Fruit fly (Drosophila melanogaster) whole organism, embryonic: Measurements from ENCODE around the gene CG31638.

ENCODE experiments used
- C15 ChIP-seq: fragments of 200-800 bp; sonication (Bioruptor generic); IDR thresholded peaks from 3 replicates; pipeline ENCODE4 v1.3.6; 2022; ENCODE audit warnings: missing biosample characterization, missing genetic modification characterization
- CG10209 ChIP-seq: fragments of 200-800 bp; sonication (Bioruptor generic); optimal IDR thresholded peaks from 3 replicates; lab custom pipeline; 2017; ENCODE audit warnings: missing biosample characterization, mild to moderate bottlenecking, missing genetic modification characterization, missing genetic modification reagents
- CG10462 ChIP-seq: fragments of 200-800 bp; sonication (Bioruptor generic); optimal IDR thresholded peaks from 2 replicates; lab custom pipeline; 2016; ENCODE audit warnings: missing biosample characterization, missing genetic modification characterization
- CG10959 ChIP-seq: fragments of 200-800 bp; sonication (Bioruptor generic); IDR thresholded peaks from 2 replicates; pipeline ENCODE4 v1.3.6; 2022; ENCODE audit warnings: missing biosample characterization, missing genetic modification characterization
- CG13894 ChIP-seq: fragments of 200-800 bp; sonication (Bioruptor generic); optimal IDR thresholded peaks from 3 replicates; lab custom pipeline; 2018; ENCODE audit warnings: missing biosample characterization, mild to moderate bottlenecking, missing genetic modification characterization, moderate library complexity
- CG14014 ChIP-seq: fragments of 200-800 bp; sonication (Bioruptor generic); IDR thresholded peaks from 2 replicates; pipeline ENCODE4 v1.3.6; 2022; ENCODE audit warnings: missing biosample characterization, missing genetic modification characterization
- CG14710 ChIP-seq: fragments of 200-800 bp; sonication (Bioruptor generic); optimal IDR thresholded peaks from 3 replicates; lab custom pipeline; 2019; ENCODE audit warnings: missing biosample characterization, mild to moderate bottlenecking, missing genetic modification characterization, moderate library complexity
- CG15011 ChIP-seq: fragments of 200-800 bp; sonication (Bioruptor generic); optimal IDR thresholded peaks from 3 replicates; lab custom pipeline; 2018; ENCODE audit warnings: missing biosample characterization, mild to moderate bottlenecking, missing genetic modification characterization
- CG1602 ChIP-seq: fragments of 200-800 bp; sonication (Bioruptor generic); optimal IDR thresholded peaks from 3 replicates; lab custom pipeline; 2016; ENCODE audit warnings: missing biosample characterization, missing genetic modification characterization
- CG17568 ChIP-seq: fragments of 200-800 bp; sonication (Bioruptor generic); optimal IDR thresholded peaks from 2 replicates; lab custom pipeline; 2018; ENCODE audit warnings: missing biosample characterization, mild to moderate bottlenecking, missing genetic modification characterization, moderate library complexity
- CG17612 ChIP-seq: fragments of 200-800 bp; sonication (Bioruptor generic); IDR thresholded peaks from 2 replicates; pipeline ENCODE4 v1.3.6; 2022; ENCODE audit warnings: missing biosample characterization, missing genetic modification characterization
- CG17912 ChIP-seq: fragments of 200-800 bp; sonication (Bioruptor generic); optimal IDR thresholded peaks from 2 replicates; lab custom pipeline; 2018; ENCODE audit warnings: missing biosample characterization, mild to moderate bottlenecking, missing genetic modification characterization
- CG18262 ChIP-seq: fragments of 200-800 bp; optimal IDR thresholded peaks from 3 replicates; lab custom pipeline; 2019; ENCODE audit warnings: missing biosample characterization, mild to moderate bottlenecking, missing genetic modification characterization, moderate library complexity
- CG2712 ChIP-seq: fragments of 200-800 bp; optimal IDR thresholded peaks from 3 replicates; lab custom pipeline; 2019; ENCODE audit warnings: missing biosample characterization, mild to moderate bottlenecking, missing genetic modification characterization, moderate library complexity
- CG33213 ChIP-seq: fragments of 200-800 bp; sonication (Bioruptor generic); optimal IDR thresholded peaks from 3 replicates; lab custom pipeline; 2016; ENCODE audit warnings: missing biosample characterization, missing genetic modification characterization
- CG34422 ChIP-seq: fragments of 200-800 bp; sonication (Bioruptor generic); IDR thresholded peaks from 3 replicates; pipeline ENCODE4 v1.3.6; 2022; ENCODE audit warnings: missing biosample characterization, missing genetic modification characterization
- CG3847 ChIP-seq: fragments of 200-800 bp; sonication (Bioruptor generic); IDR thresholded peaks from 2 replicates; pipeline ENCODE4 v1.3.6; 2022; ENCODE audit warnings: missing biosample characterization, missing genetic modification characterization
- CG42726 ChIP-seq: fragments of 200-800 bp; sonication (Bioruptor generic); IDR thresholded peaks from 2 replicates; pipeline ENCODE4 v1.3.6; 2022; ENCODE audit warnings: missing biosample characterization, missing genetic modification characterization; ENCODE audit not compliant: partially characterized antibody
- CG5180 ChIP-seq: fragments of 200-800 bp; sonication (Bioruptor generic); optimal IDR thresholded peaks from 3 replicates; lab custom pipeline; 2017; ENCODE audit warnings: missing biosample characterization, missing genetic modification characterization, mild to moderate bottlenecking, moderate library complexity, missing genetic modification reagents
- CG5953 ChIP-seq: fragments of 200-800 bp; sonication (Bioruptor generic); IDR thresholded peaks from 2 replicates; pipeline ENCODE4 v1.3.6; 2022; ENCODE audit warnings: missing biosample characterization, missing genetic modification characterization
- H15 ChIP-seq: fragments of 200-800 bp; sonication (Bioruptor generic); IDR thresholded peaks from 3 replicates; pipeline ENCODE4 v1.3.6; 2022; ENCODE audit warnings: missing biosample characterization, missing genetic modification characterization
- HLH4C ChIP-seq: fragments of 200-800 bp; sonication (Bioruptor generic); IDR thresholded peaks from 3 replicates; pipeline ENCODE4 v1.3.6; 2022; ENCODE audit warnings: missing biosample characterization, missing genetic modification characterization; ENCODE audit not compliant: partially characterized antibody
- Lpt ChIP-seq: fragments of >200 bp; optimal IDR thresholded peaks from 2 replicates; lab custom pipeline; 2018; ENCODE audit warnings: missing biosample characterization, missing genetic modification characterization
- Mrtf ChIP-seq: fragments of 200-800 bp; sonication (Bioruptor generic); IDR thresholded peaks from 3 replicates; pipeline ENCODE4 v1.3.6; 2022; ENCODE audit warnings: missing biosample characterization, missing genetic modification characterization
- Pdp1 ChIP-seq, 2 experiments: fragments of 200-800 bp; sonication (Bioruptor generic); optimal IDR thresholded peaks; 3 replicates each; lab custom pipeline; 2016; ENCODE audit warnings: missing biosample characterization in 2 of 2, missing genetic modification characterization in 2 of 2, mild to moderate bottlenecking in 1 of 2, moderate library complexity in 1 of 2
- Sin3A ChIP-seq: fragments of >200 bp; optimal IDR thresholded peaks from 2 replicates; lab custom pipeline; 2018
- Sox102F ChIP-seq: fragments of 200-800 bp; sonication (Bioruptor generic); optimal IDR thresholded peaks from 2 replicates; lab custom pipeline; 2018; ENCODE audit warnings: missing biosample characterization, mild to moderate bottlenecking, missing genetic modification characterization, moderate library complexity
- Usf ChIP-seq: fragments of 200-800 bp; sonication (Bioruptor generic); optimal IDR thresholded peaks from 2 replicates; lab custom pipeline; 2017; ENCODE audit warnings: missing genotype, missing biosample characterization, missing genetic modification characterization
- cwo ChIP-seq: fragments of 200-800 bp; sonication (Bioruptor generic); optimal IDR thresholded peaks from 3 replicates; lab custom pipeline; 2017; ENCODE audit warnings: missing biosample characterization, missing genetic modification characterization, mild to moderate bottlenecking, moderate library complexity, missing genetic modification reagents
- gcm ChIP-seq: fragments of 200-800 bp; sonication (Bioruptor generic); optimal IDR thresholded peaks from 2 replicates; lab custom pipeline; 2019; ENCODE audit warnings: missing biosample characterization, mild to moderate bottlenecking, missing genetic modification characterization, moderate library complexity
- gsb ChIP-seq: fragments of 200-800 bp; sonication (Bioruptor generic); IDR thresholded peaks from 2 replicates; pipeline ENCODE4 v1.3.6; 2022; ENCODE audit warnings: missing biosample characterization, missing genetic modification characterization
- hbn ChIP-seq: fragments of 200-800 bp; sonication (Bioruptor generic); IDR thresholded peaks from 2 replicates; pipeline ENCODE4 v1.3.6; 2022; ENCODE audit warnings: missing biosample characterization, missing genetic modification characterization; ENCODE audit not compliant: partially characterized antibody
- ind ChIP-seq: fragments of 200-800 bp; sonication (Bioruptor generic); optimal IDR thresholded peaks from 3 replicates; lab custom pipeline; 2016; ENCODE audit warnings: missing biosample characterization, missing genetic modification characterization
- ken ChIP-seq: fragments of 200-800 bp; sonication (Bioruptor generic); IDR thresholded peaks from 3 replicates; pipeline ENCODE4 v1.3.6; 2022; ENCODE audit warnings: missing biosample characterization, missing genetic modification characterization
- mam ChIP-seq: fragments of 200-800 bp; sonication (Bioruptor generic); optimal IDR thresholded peaks from 3 replicates; lab custom pipeline; 2016; ENCODE audit warnings: missing biosample characterization, missing genetic modification characterization
- mirr ChIP-seq: fragments of 200-800 bp; sonication (Bioruptor generic); optimal IDR thresholded peaks from 3 replicates; lab custom pipeline; 2018; ENCODE audit warnings: missing biosample characterization, mild to moderate bottlenecking, missing genetic modification characterization
- nerfin-2 ChIP-seq: fragments of 200-800 bp; sonication (Bioruptor generic); IDR thresholded peaks from 2 replicates; pipeline ENCODE4 v1.3.6; 2022; ENCODE audit warnings: missing biosample characterization, missing genetic modification characterization; ENCODE audit not compliant: partially characterized antibody
- oc ChIP-seq: fragments of 200-800 bp; sonication (Bioruptor generic); optimal IDR thresholded peaks from 2 replicates; lab custom pipeline; 2018; ENCODE audit warnings: missing biosample characterization, mild to moderate bottlenecking, missing genetic modification characterization, moderate library complexity
- org-1 ChIP-seq: fragments of 200-800 bp; sonication (Bioruptor generic); optimal IDR thresholded peaks from 2 replicates; lab custom pipeline; 2017; ENCODE audit warnings: missing biosample characterization, missing genetic modification characterization
- psq ChIP-seq: fragments of 200-800 bp; sonication (Bioruptor generic); optimal IDR thresholded peaks from 2 replicates; lab custom pipeline; 2017; ENCODE audit warnings: missing biosample characterization, missing genetic modification characterization
- sd ChIP-seq: fragments of 200-800 bp; sonication (Bioruptor generic); optimal IDR thresholded peaks from 3 replicates; lab custom pipeline; 2018; ENCODE audit warnings: missing biosample characterization, mild to moderate bottlenecking, missing genetic modification characterization, moderate library complexity
- sens ChIP-seq: fragments of 200-800 bp; sonication (Bioruptor generic); peaks from one replicate; lab custom pipeline; 2016; ENCODE audit warnings: missing biosample characterization, missing genetic modification characterization
- sim ChIP-seq: fragments of 200-800 bp; sonication (Bioruptor generic); IDR thresholded peaks from 2 replicates; pipeline ENCODE4 v1.3.6; 2022; ENCODE audit warnings: missing biosample characterization, missing genetic modification characterization
- sima ChIP-seq: fragments of 200-800 bp; sonication (Bioruptor generic); optimal IDR thresholded peaks from 2 replicates; lab custom pipeline; 2016; ENCODE audit warnings: missing biosample characterization, missing genetic modification characterization
- sna ChIP-seq: fragments of 200-800 bp; sonication (Bioruptor generic); IDR thresholded peaks from 2 replicates; pipeline ENCODE4 v1.3.6; 2022; ENCODE audit warnings: missing biosample characterization, missing genetic modification characterization; ENCODE audit not compliant: partially characterized antibody
- sob ChIP-seq: fragments of 200-800 bp; sonication (Bioruptor generic); IDR thresholded peaks from 2 replicates; pipeline ENCODE4 v1.3.6; 2022; ENCODE audit warnings: missing biosample characterization, missing genetic modification characterization
- stc ChIP-seq: fragments of 200-800 bp; sonication (Bioruptor generic); IDR thresholded peaks from 2 replicates; pipeline ENCODE4 v1.3.6; 2022; ENCODE audit warnings: missing biosample characterization, missing genetic modification characterization
- stwl ChIP-seq: fragments of 200-800 bp; sonication (Bioruptor generic); optimal IDR thresholded peaks from 3 replicates; lab custom pipeline; 2018; ENCODE audit warnings: missing biosample characterization, mild to moderate bottlenecking, missing genetic modification characterization, moderate library complexity
- toy ChIP-seq: fragments of 200-800 bp; sonication (Bioruptor generic); IDR thresholded peaks from 2 replicates; pipeline ENCODE4 v1.3.6; 2022; ENCODE audit warnings: missing biosample characterization, missing genetic modification characterization
- trem ChIP-seq: fragments of 200-800 bp; optimal IDR thresholded peaks from 3 replicates; lab custom pipeline; 2019; ENCODE audit warnings: missing biosample characterization, mild to moderate bottlenecking, missing genetic modification characterization, moderate library complexity
- vvl ChIP-seq: fragments of 200-800 bp; sonication (Bioruptor generic); IDR thresholded peaks from 2 replicates; pipeline ENCODE4 v1.3.6; 2022; ENCODE audit warnings: missing biosample characterization, missing genetic modification characterization

CG31638 gene

dm6 chr2L:6536044-6536581 lies 45.3 kb downstream of the CG31638 start (continued):
- TF ChIP-seq CG10959 (GFP tag; lab: Robert Waterston, UW) (no peak), CG33213 (GFP tag; lab: Kevin White, UChicago) (no peak), CG1602 (GFP tag; lab: Kevin White, UChicago) (no peak), cwo (GFP tag; lab: Kevin White, UChicago) (no peak), CG10462 (GFP tag; lab: Kevin White, UChicago) (no peak), stc (GFP tag; lab: Robert Waterston, UW) (no peak), vvl (peak; percentile 66; the same call in 1 of the 2 replicates), stwl (no peak), Sin3A (lab: Kevin White, UChicago) (no peak), CG15011 (no peak), psq (GFP tag; lab: Kevin White, UChicago) (no peak), sens (GFP tag; lab: Kevin White, UChicago) (peak; percentile 22), sim (GFP tag; lab: Robert Waterston, UW) (no peak), CG5953 (no peak), CG34422 (GFP tag; lab: Robert Waterston, UW) (peak; percentile 27; the same call in 1 of the 3 replicates), mam (GFP tag; lab: Kevin White, UChicago) (no peak), CG17612 (GFP tag; lab: Robert Waterston, UW) (no peak), toy (GFP tag; lab: Robert Waterston, UW) (no peak), CG42726 (GFP tag; lab: Robert Waterston, UW) (peak; percentile 50; the same call in 1 of the 2 replicates), sd (tag; lab: Kevin White, UChicago) (peak; percentile 74), trem (tag; lab: Kevin White, UChicago) (peak; percentile 15), hbn (GFP tag; lab: Robert Waterston, UW) (no peak), Lpt (GFP tag; lab: Kevin White, UChicago) (no peak), ind (GFP tag; lab: Kevin White, UChicago) (no peak), org-1 (GFP tag; lab: Kevin White, UChicago) (no peak), CG14710 (tag; lab: Kevin White, UChicago) (no peak), C15 (no peak), CG2712 (peak; percentile 81), Sox102F (GFP tag; lab: Kevin White, UChicago) (no peak), sna (peak; percentile 62; the same call in 1 of the 2 replicates), CG14014 (GFP tag; lab: Robert Waterston, UW) (no peak), CG17568 (GFP tag; lab: Kevin White, UChicago) (peak; percentile 25), nerfin-2 (GFP tag; lab: Robert Waterston, UW) (no peak), sima (no peak), Usf (no peak), mirr (GFP tag; lab: Kevin White, UChicago) (no peak), CG3847 (GFP tag; lab: Robert Waterston, UW) (no peak), gcm (GFP tag; lab: Kevin White, UChicago) (peak; percentile 68), CG10209 (GFP tag; lab: Kevin White, UChicago) (no peak), Mrtf (GFP tag; lab: Robert Waterston, UW) (no peak), HLH4C (GFP tag; lab: Robert Waterston, UW) (peak; percentile 31; the same call in 1 of the 3 replicates), ken (GFP tag; lab: Robert Waterston, UW) (no peak), H15 (GFP tag; lab: Robert Waterston, UW) (no peak), CG18262 (tag; lab: Kevin White, UChicago) (no peak), Pdp1 (GFP tag; optimal IDR thresholded peaks at IDR 0.05; lab: Kevin White, UChicago) (no peak), CG13894 (tag; lab: Kevin White, UChicago) (no peak), CG17912 (GFP tag; lab: Kevin White, UChicago) (no peak), sob (GFP tag; lab: Robert Waterston, UW) (no peak), oc (tag; lab: Kevin White, UChicago) (peak; percentile 41), gsb (GFP tag; lab: Robert Waterston, UW) (no peak), CG5180 (GFP tag; lab: Kevin White, UChicago) (no peak)
